Fruit fly (Drosophila melanogaster): ENCODE results near the gene CG10298.

DNA sequence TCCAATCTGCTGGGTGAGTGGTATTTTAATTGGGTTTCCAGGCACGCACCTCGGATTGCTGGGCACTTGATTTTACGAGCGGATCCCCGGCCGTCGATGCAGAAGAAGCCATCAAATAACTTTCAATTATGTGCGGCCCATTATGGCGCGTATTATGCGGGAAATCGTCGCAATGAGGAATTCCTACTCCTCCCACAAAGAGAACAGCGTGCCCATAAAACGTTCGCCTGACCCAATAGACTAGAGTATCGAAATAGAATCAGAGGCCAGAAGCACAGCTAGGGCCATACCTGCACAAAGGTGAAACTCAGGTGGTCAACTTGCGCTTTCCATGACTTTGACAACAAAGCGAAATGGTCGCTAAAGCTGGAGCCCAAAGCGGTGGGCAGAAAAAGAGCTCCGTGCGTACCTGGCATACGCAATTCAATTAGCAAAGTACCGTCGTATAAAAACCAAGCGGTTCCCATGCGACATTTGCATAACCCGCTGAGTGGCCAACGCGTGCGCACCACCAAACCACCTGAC lies 13.0 kb upstream of the CG10298 start, which contains the start of gene Osi18:
- TF ChIP-seq Hr83 (GFP tag; optimal IDR thresholded peaks at IDR 0.05; ENCODE audit: poor library complexity, severe bottlenecking) (no peak), N (GFP tag; optimal IDR thresholded peaks at IDR 0.05) (no peak), Jra (GFP tag; optimal IDR thresholded peaks at IDR 0.05) (no peak), psq (GFP tag; optimal IDR thresholded peaks at IDR 0.05) (no peak), Dfd (GFP tag; optimal IDR thresholded peaks at IDR 0.05) (no peak), usp (GFP tag; optimal IDR thresholded peaks at IDR 0.05) (no peak), CG32264 (GFP tag; optimal IDR thresholded peaks at IDR 0.05) (no peak), br (GFP tag; optimal IDR thresholded peaks at IDR 0.05) (no peak)
